Fruit fly (Drosophila melanogaster): ENCODE data around the gene CG2004.

The CG2004 gene

dm6 chrX:8677434-8677833, 37.3 kb downstream of the CG2004 start (continued):
- TF ChIP-seq CG34376 (GFP tag; optimal IDR thresholded peaks at IDR 0.05) = no peak
- no peak for TF ChIP-seq CG14014 (GFP tag; IDR thresholded peaks at IDR 0.05)
- no peak for TF ChIP-seq CG30431 (GFP tag; optimal IDR thresholded peaks at IDR 0.05)
- no peak for TF ChIP-seq CG10654 (GFP tag; optimal IDR thresholded peaks at IDR 0.05)
- no peak for TF ChIP-seq br (optimal IDR thresholded peaks at IDR 0.05)
- TF ChIP-seq CG6654 (GFP tag; optimal IDR thresholded peaks at IDR 0.05) = no peak
- no peak for TF ChIP-seq cas (GFP tag; IDR thresholded peaks at IDR 0.05)

DNA sequence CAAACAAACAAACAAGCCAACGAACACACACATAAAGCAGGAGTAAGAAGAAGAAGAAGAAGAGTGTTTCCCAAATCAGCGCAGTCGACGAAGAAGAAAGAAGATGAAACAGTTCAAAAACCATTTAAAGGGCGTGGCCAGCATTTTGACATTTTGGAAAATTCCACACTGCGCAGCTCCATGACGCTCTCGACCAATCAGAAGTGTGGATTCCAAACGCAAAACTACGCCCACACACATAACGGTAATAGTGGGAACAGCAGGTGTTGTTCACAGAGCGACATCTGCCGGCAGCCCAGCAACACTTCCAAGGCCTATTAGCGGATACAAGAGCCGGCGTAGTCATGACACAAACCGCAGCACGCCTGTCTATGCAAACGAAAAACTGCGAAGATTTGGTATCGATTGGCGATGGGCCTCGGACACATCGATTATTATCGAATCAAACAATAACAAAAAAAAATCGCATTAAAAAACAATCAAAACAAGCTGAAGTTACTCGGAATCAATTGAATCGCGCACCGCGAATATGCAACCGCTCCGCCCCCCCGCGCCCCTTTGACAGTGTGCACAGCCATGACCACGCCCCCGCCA, 38.0 kb downstream of the CG2004 start, which contains the start of gene Rubicon:
Gene Rubicon (plus strand): TSS at position 433 of the 594 bp plus-strand sequence.
- TF ChIP-seq Lim3 (GFP tag; IDR thresholded peaks at IDR 0.05) (no peak), Side (GFP tag; optimal IDR thresholded peaks at IDR 0.05) (no peak), CG4360 (GFP tag; IDR thresholded peaks at IDR 0.05) (no peak), CG9609 (GFP tag; optimal IDR thresholded peaks at IDR 0.05) (no peak), Hr39 (optimal IDR thresholded peaks at IDR 0.05) (no peak), CG12744 (GFP tag; optimal IDR thresholded peaks at IDR 0.05) (no peak), Atf-2 (GFP tag; optimal IDR thresholded peaks at IDR 0.05) (no peak), BtbVII (GFP tag; optimal IDR thresholded peaks at IDR 0.05) (no peak), phol (tag; optimal IDR thresholded peaks at IDR 0.05) (peak; percentile 37), vvl (GFP tag; IDR thresholded peaks at IDR 0.05) (peak; percentile 74), ash1 (GFP tag; optimal IDR thresholded peaks at IDR 0.05) (no peak), CG1603 (tag; optimal IDR thresholded peaks at IDR 0.05) (peak; percentile 87), Bgb (GFP tag; IDR thresholded peaks at IDR 0.05; ENCODE audit: partially characterized antibody) (peak; percentile 95), CG2129 (GFP tag; IDR thresholded peaks at IDR 0.05; ENCODE audit: partially characterized antibody) (peak; percentile 48; the same call in 1 of the 2 replicates), CG3995 (GFP tag; optimal IDR thresholded peaks at IDR 0.05) (peak; percentile 10), CG16863 (GFP tag; optimal IDR thresholded peaks at IDR 0.05) (peak; percentile 10), B-H2 (GFP tag; optimal IDR thresholded peaks at IDR 0.05) (peak; percentile 59), H15 (GFP tag; IDR thresholded peaks at IDR 0.05) (0 out of 3 replicates have a peak, but pooled peaks have one; percentile 33), danr (GFP tag; IDR thresholded peaks at IDR 0.05) (no peak), CHES-1-like (GFP tag; optimal IDR thresholded peaks at IDR 0.05) (peak; percentile 55), fu2 (GFP tag; optimal IDR thresholded peaks at IDR 0.05) (peak; percentile 34), gcm (GFP tag; optimal IDR thresholded peaks at IDR 0.05) (peak; percentile 8), exex (tag; optimal IDR thresholded peaks at IDR 0.05) (peak; percentile 73), Nf-YA (GFP tag; IDR thresholded peaks at IDR 0.05) (peak; percentile 66), crol (GFP tag; IDR thresholded peaks at IDR 0.05) (no peak), CG12219 (GFP tag; optimal IDR thresholded peaks at IDR 0.05) (no peak), repo (GFP tag; optimal IDR thresholded peaks at IDR 0.05) (no peak), yki (optimal IDR thresholded peaks at IDR 0.05) (peak; percentile 16), Asciz (GFP tag; optimal IDR thresholded peaks at IDR 0.05) (no peak), dpn (GFP tag; optimal IDR thresholded peaks at IDR 0.05) (peak; percentile 35 to 44), da (GFP tag; optimal IDR thresholded peaks at IDR 0.05) (no peak), seq (GFP tag; IDR thresholded peaks at IDR 0.05) (no peak), CG7271 (tag; optimal IDR thresholded peaks at IDR 0.05) (no peak), cwo (GFP tag; optimal IDR thresholded peaks at IDR 0.05) (no peak), CG8924 (tag; optimal IDR thresholded peaks at IDR 0.05) (peak; percentile 45), inv (GFP tag; IDR thresholded peaks at IDR 0.05; ENCODE audit: partially characterized antibody) (peak; percentile 77), Drgx (GFP tag; IDR thresholded peaks at IDR 0.05) (peak; percentile 64; the same call in 1 of the 2 replicates), GATAe (GFP tag; conservative IDR thresholded peaks at IDR 0.05) (no peak), CG1647 (GFP tag; optimal IDR thresholded peaks at IDR 0.05) (no peak), CG30020 (tag; optimal IDR thresholded peaks at IDR 0.05) (no peak), bbx (GFP tag; IDR thresholded peaks at IDR 0.05; ENCODE audit: partially characterized antibody) (peak; percentile 91), slp2 (GFP tag; optimal IDR thresholded peaks at IDR 0.05) (no peak), Fer1 (GFP tag; optimal IDR thresholded peaks at IDR 0.05) (no peak), dmrt99B (tag; optimal IDR thresholded peaks at IDR 0.05) (no peak)

Data from whole organism, embryonic.